Worm (Caenorhabditis elegans) whole organism, L3 larva: ENCODE data around the gene F10C2.3.

Experiments
- R02D3.7 ChIP-seq: fragments of 150-350 bp; optimal IDR thresholded peaks from 2 replicates; lab custom pipeline; 2014; ENCODE audit warnings: missing biosample characterization, missing genetic modification characterization
- ZK546.5 ChIP-seq: sonication (generic microtip); optimal IDR thresholded peaks from 2 replicates; lab custom pipeline; 2017; ENCODE audit warnings: missing biosample characterization, missing genetic modification characterization
- aly-2 ChIP-seq: fragments of 150-350 bp; optimal IDR thresholded peaks from 2 replicates; lab custom pipeline; 2014; ENCODE audit warnings: missing biosample characterization, missing genetic modification characterization
- ama-1 ChIP-seq: fragments of 150-350 bp; optimal IDR thresholded peaks from 2 replicates; lab custom pipeline; 2018
- ceh-16 ChIP-seq: sonication (generic microtip); optimal IDR thresholded peaks from 2 replicates; lab custom pipeline; 2017; ENCODE audit warnings: missing biosample characterization, missing genetic modification characterization
- ceh-28 ChIP-seq: fragments of 150-350 bp; optimal IDR thresholded peaks from 2 replicates; lab custom pipeline; 2014; ENCODE audit warnings: missing biosample characterization, missing genetic modification reagents, missing genetic modification characterization
- ceh-82 ChIP-seq: fragments of 150-350 bp; optimal IDR thresholded peaks from 2 replicates; lab custom pipeline; 2014; ENCODE audit warnings: missing biosample characterization, missing genetic modification characterization
- ceh-9 ChIP-seq: sonication (generic microtip); optimal IDR thresholded peaks from 2 replicates; lab custom pipeline; 2018; ENCODE audit warnings: missing biosample characterization, missing genetic modification characterization
- daf-12 ChIP-seq: fragments of 150-350 bp; optimal IDR thresholded peaks from 2 replicates; lab custom pipeline; 2014; ENCODE audit warnings: missing biosample characterization, missing genetic modification reagents, missing genetic modification characterization
- egl-27 ChIP-seq: sonication (generic microtip); optimal IDR thresholded peaks from 4 replicates; lab custom pipeline; 2017; ENCODE audit warnings: missing biosample characterization, missing genetic modification reagents, missing genetic modification characterization
- egl-5 ChIP-seq: fragments of 150-350 bp; optimal IDR thresholded peaks from 2 replicates; lab custom pipeline; 2017; ENCODE audit warnings: missing biosample characterization, missing genetic modification reagents, missing genetic modification characterization, inconsistent platforms
- elt-1 ChIP-seq: fragments of 150-350 bp; optimal IDR thresholded peaks from 2 replicates; lab custom pipeline; 2014; ENCODE audit warnings: missing biosample characterization, missing genetic modification characterization
- elt-2 ChIP-seq: sonication (generic microtip); optimal IDR thresholded peaks from 2 replicates; lab custom pipeline; 2016; ENCODE audit warnings: missing genetic modification reagents, mild to moderate bottlenecking, missing genetic modification characterization, missing compliant biosample characterization
- elt-3 ChIP-seq, 3 experiments: fragments of 150-350 bp in 1 of 3; sonication (generic microtip) in 2 of 3; optimal IDR thresholded peaks; 2 replicates in 2 of 3; 4 replicates in 1 of 3; lab custom pipeline; 2014 to 2017; ENCODE audit warnings: missing biosample characterization in 3 of 3, missing genetic modification characterization in 3 of 3
- eor-1 ChIP-seq, 2 experiments: fragments of 150-350 bp; optimal IDR thresholded peaks; 2 replicates each; lab custom pipeline; 2014 to 2018; ENCODE audit warnings: missing biosample characterization in 2 of 2, missing genetic modification characterization in 2 of 2
- fkh-10 ChIP-seq: sonication (generic microtip); optimal IDR thresholded peaks from 2 replicates; lab custom pipeline; 2017; ENCODE audit warnings: missing biosample characterization, missing genetic modification reagents, missing genetic modification characterization
- fkh-2 ChIP-seq: fragments of 150-350 bp; optimal IDR thresholded peaks from 2 replicates; lab custom pipeline; 2014; ENCODE audit warnings: missing biosample characterization, missing genetic modification reagents, missing genetic modification characterization
- fos-1 ChIP-seq: fragments of 150-350 bp; optimal IDR thresholded peaks from 2 replicates; lab custom pipeline; 2014; ENCODE audit warnings: missing biosample characterization, missing genetic modification characterization
- hmg-11 ChIP-seq: sonication (generic microtip); optimal IDR thresholded peaks from 2 replicates; lab custom pipeline; 2016; ENCODE audit warnings: missing genetic modification characterization, missing compliant biosample characterization
- jun-1 ChIP-seq: fragments of 150-350 bp; optimal IDR thresholded peaks from 2 replicates; lab custom pipeline; 2014; ENCODE audit warnings: missing biosample characterization, missing genetic modification reagents, missing genetic modification characterization
- lin-15B ChIP-seq: fragments of 150-350 bp; optimal IDR thresholded peaks from 2 replicates; lab custom pipeline; 2014; ENCODE audit warnings: missing biosample characterization, missing genetic modification characterization
- lin-39 ChIP-seq: fragments of 150-350 bp; optimal IDR thresholded peaks from 2 replicates; lab custom pipeline; 2018; ENCODE audit warnings: missing biosample characterization, missing genetic modification reagents, missing genetic modification characterization
- lsy-12 ChIP-seq: sonication (generic microtip); optimal IDR thresholded peaks from 2 replicates; lab custom pipeline; 2016; ENCODE audit warnings: mild to moderate bottlenecking, missing genetic modification characterization, missing compliant biosample characterization
- mdl-1 ChIP-seq: fragments of 150-350 bp; optimal IDR thresholded peaks from 2 replicates; lab custom pipeline; 2014; ENCODE audit warnings: missing biosample characterization, missing genetic modification characterization
- mml-1 ChIP-seq: fragments of 150-350 bp; sonication (generic microtip); optimal IDR thresholded peaks from 3 replicates; lab custom pipeline; 2014; ENCODE audit warnings: missing biosample characterization, missing genetic modification characterization
- nfya-1 ChIP-seq: sonication (generic microtip); optimal IDR thresholded peaks from 2 replicates; lab custom pipeline; 2017; ENCODE audit warnings: missing genetic modification characterization, mild to moderate bottlenecking, missing compliant biosample characterization, antibody characterized with exemption, moderate library complexity; ENCODE audit not compliant: insufficient read depth
- nhr-11 ChIP-seq: fragments of 150-350 bp; optimal IDR thresholded peaks from 2 replicates; lab custom pipeline; 2014; ENCODE audit warnings: missing biosample characterization, missing genetic modification characterization
- nhr-12 ChIP-seq: fragments of 150-350 bp; optimal IDR thresholded peaks from 2 replicates; lab custom pipeline; 2014; ENCODE audit warnings: missing biosample characterization, missing genetic modification characterization
- nhr-23 ChIP-seq: fragments of 150-350 bp; optimal IDR thresholded peaks from 2 replicates; lab custom pipeline; 2014; ENCODE audit warnings: missing biosample characterization, missing genetic modification reagents, missing genetic modification characterization
- nhr-237 ChIP-seq: fragments of 150-350 bp; optimal IDR thresholded peaks from 2 replicates; lab custom pipeline; 2014; ENCODE audit warnings: missing biosample characterization, missing genetic modification characterization
- nhr-25 ChIP-seq: sonication (generic microtip); optimal IDR thresholded peaks from 2 replicates; lab custom pipeline; 2017; ENCODE audit warnings: missing biosample characterization, missing genetic modification characterization
- nhr-28 ChIP-seq: fragments of 150-350 bp; optimal IDR thresholded peaks from 2 replicates; lab custom pipeline; 2014; ENCODE audit warnings: missing biosample characterization, missing genetic modification characterization
- nhr-43 ChIP-seq: sonication (generic microtip); optimal IDR thresholded peaks from 2 replicates; lab custom pipeline; 2016; ENCODE audit warnings: mild to moderate bottlenecking, missing genetic modification characterization, missing compliant biosample characterization; ENCODE audit not compliant: poor library complexity, severe bottlenecking
- nhr-67 ChIP-seq: fragments of 150-350 bp; optimal IDR thresholded peaks from 2 replicates; lab custom pipeline; 2014; ENCODE audit warnings: missing biosample characterization, missing genetic modification characterization
- nhr-76 ChIP-seq: fragments of 150-350 bp; sonication (generic microtip); optimal IDR thresholded peaks from 5 replicates; lab custom pipeline; 2014; ENCODE audit warnings: missing biosample characterization, missing genetic modification characterization
- nhr-77 ChIP-seq: fragments of 150-350 bp; optimal IDR thresholded peaks from 2 replicates; lab custom pipeline; 2014; ENCODE audit warnings: missing biosample characterization, missing genetic modification characterization
- pha-4 ChIP-seq: fragments of 150-350 bp; optimal IDR thresholded peaks from 2 replicates; lab custom pipeline; 2014; ENCODE audit warnings: missing biosample characterization, missing genetic modification reagents, missing genetic modification characterization
- pqm-1 ChIP-seq: fragments of 150-350 bp; optimal IDR thresholded peaks from 2 replicates; lab custom pipeline; 2017; ENCODE audit warnings: missing biosample characterization, missing genetic modification characterization, inconsistent platforms
- sea-2 ChIP-seq: fragments of 150-350 bp; sonication (generic microtip); optimal IDR thresholded peaks from 4 replicates; lab custom pipeline; 2014; ENCODE audit warnings: missing biosample characterization, missing genetic modification reagents, missing genetic modification characterization
- skn-1 ChIP-seq: fragments of 150-350 bp; optimal IDR thresholded peaks from 2 replicates; lab custom pipeline; 2014; ENCODE audit warnings: missing biosample characterization, missing genetic modification characterization
- snpc-4 ChIP-seq: fragments of 150-350 bp; optimal IDR thresholded peaks from 2 replicates; lab custom pipeline; 2014; ENCODE audit warnings: missing biosample characterization, missing genetic modification characterization
- tbx-2 ChIP-seq: sonication (generic microtip); optimal IDR thresholded peaks from 2 replicates; lab custom pipeline; 2016; ENCODE audit warnings: mild to moderate bottlenecking, missing genetic modification characterization, missing compliant biosample characterization
- unc-39 ChIP-seq: sonication (generic microtip); optimal IDR thresholded peaks from 4 replicates; lab custom pipeline; 2017; ENCODE audit warnings: missing biosample characterization, missing genetic modification characterization
- unc-62 ChIP-seq: fragments of 150-350 bp; sonication (generic microtip); optimal IDR thresholded peaks from 4 replicates; lab custom pipeline; 2014; ENCODE audit warnings: missing biosample characterization, missing genetic modification reagents, missing genetic modification characterization
- zag-1 ChIP-seq: fragments of 150-350 bp; optimal IDR thresholded peaks from 2 replicates; lab custom pipeline; 2014; ENCODE audit warnings: missing biosample characterization, missing genetic modification characterization
- ztf-11 ChIP-seq: fragments of 150-350 bp; optimal IDR thresholded peaks from 2 replicates; lab custom pipeline; 2014; ENCODE audit warnings: missing biosample characterization, missing genetic modification characterization
- ztf-4 ChIP-seq: fragments of 150-350 bp; optimal IDR thresholded peaks from 2 replicates; lab custom pipeline; 2014; ENCODE audit warnings: missing biosample characterization, missing genetic modification characterization

The F10C2.3 gene

DNA sequence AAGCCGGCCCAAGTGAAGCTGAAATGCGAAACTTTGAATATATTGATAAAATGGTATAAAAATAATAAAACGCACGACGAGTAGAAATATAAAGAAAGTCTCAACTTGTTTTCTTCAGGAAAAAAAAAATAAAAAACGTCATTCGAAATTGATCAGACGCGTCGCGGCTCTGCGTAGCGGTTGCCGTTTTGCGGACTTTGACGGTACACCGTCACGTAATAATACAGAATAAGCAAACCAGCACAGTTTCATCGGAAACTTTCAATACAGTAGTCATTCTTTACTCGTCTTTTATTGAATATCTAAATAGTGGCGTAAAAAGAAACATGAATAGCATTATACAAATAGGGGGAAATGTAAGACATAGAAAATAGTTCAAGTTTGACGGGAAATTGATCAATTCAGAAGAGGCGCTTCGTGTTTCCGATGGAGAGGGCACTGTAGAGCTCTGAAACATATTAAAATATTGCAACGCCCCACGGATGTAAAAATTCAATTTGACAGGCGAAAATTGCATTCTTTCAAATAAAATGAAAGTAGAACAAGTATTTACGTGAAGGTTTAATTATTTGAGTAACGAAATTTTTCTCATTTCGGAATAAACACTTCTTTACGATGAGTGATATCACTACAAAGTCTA, 26.3 kb upstream of the F10C2.3 start, which contains the start of the genes cyl-1 and C52E4.7:
cyl-1 (minus strand) TSS at position 18 of the 640 bp plus-strand sequence.
C52E4.7 (plus strand) TSS at position 590 of the 640 bp plus-strand sequence.
- TF ChIP-seq nhr-77 (tag; lab: Kevin White, UChicago) = no peak
- no peak for TF ChIP-seq nhr-11 (tag; lab: Kevin White, UChicago)
- no peak for TF ChIP-seq elt-1
- TF ChIP-seq lsy-12 (tag; lab: Kevin White, UChicago) = no peak
- no peak for TF ChIP-seq eor-1 (tag; optimal IDR thresholded peaks at IDR 0.05; lab: Kevin White, UChicago)
- TF ChIP-seq ZK546.5 (tag; lab: Kevin White, UChicago) = no peak
- peak; percentile 67 for TF ChIP-seq lin-15B (tag; lab: Kevin White, UChicago)
- no peak for TF ChIP-seq ceh-16 (tag; lab: Kevin White, UChicago)
- no peak for TF ChIP-seq ama-1 (lab: Kevin White, UChicago)
- TF ChIP-seq nhr-237 (tag; lab: Kevin White, UChicago) = no peak
- TF ChIP-seq nhr-28 (tag; lab: Kevin White, UChicago) = no peak
- no peak for TF ChIP-seq unc-62 (GFP tag; lab: Kevin White, UChicago)
- no peak for TF ChIP-seq ceh-9 (tag; lab: Kevin White, UChicago)
- peak; percentile 77 for TF ChIP-seq pha-4 (tag; lab: Kevin White, UChicago)
- TF ChIP-seq elt-3 (tag; optimal IDR thresholded peaks at IDR 0.05; lab: Kevin White, UChicago) = no peak
- TF ChIP-seq ceh-82 = no peak
- TF ChIP-seq tbx-2 (tag; lab: Kevin White, UChicago) = no peak
- TF ChIP-seq nhr-12 (tag; lab: Kevin White, UChicago) = no peak
- TF ChIP-seq daf-12 (tag; lab: Kevin White, UChicago) = no peak
- no peak for TF ChIP-seq egl-5
- no peak for TF ChIP-seq ceh-28
- TF ChIP-seq fkh-2 (tag; lab: Kevin White, UChicago) = no peak
- no peak for TF ChIP-seq sea-2 (GFP tag; lab: Kevin White, UChicago)
- no peak for TF ChIP-seq fos-1 (tag; lab: Kevin White, UChicago)
- no peak for TF ChIP-seq skn-1 (tag; lab: Kevin White, UChicago)
- peak; percentile 46 for TF ChIP-seq hmg-11
- TF ChIP-seq snpc-4 (tag; lab: Kevin White, UChicago) = peak; percentile 73
- TF ChIP-seq pqm-1 (tag; lab: Kevin White, UChicago) = peak; percentile 36
- TF ChIP-seq elt-2 (tag; lab: Kevin White, UChicago) = peak; percentile 37
- no peak for TF ChIP-seq lin-39 (tag; lab: Kevin White, UChicago)
- no peak for TF ChIP-seq jun-1 (tag; lab: Kevin White, UChicago)
- no peak for TF ChIP-seq aly-2 (tag; lab: Kevin White, UChicago)
- no peak for TF ChIP-seq egl-27 (tag; lab: Kevin White, UChicago)
- no peak for TF ChIP-seq ztf-11 (tag; lab: Kevin White, UChicago)
- no peak for TF ChIP-seq R02D3.7 (tag; lab: Kevin White, UChicago)
- no peak for TF ChIP-seq zag-1 (tag; lab: Kevin White, UChicago)
- no peak for TF ChIP-seq ztf-4 (tag; lab: Kevin White, UChicago)
- peak; percentile 77 for TF ChIP-seq nfya-1 (tag; lab: Kevin White, UChicago)
- TF ChIP-seq fkh-10 = no peak
- no peak for TF ChIP-seq nhr-25 (tag; lab: Kevin White, UChicago)
- TF ChIP-seq nhr-67 (tag; lab: Kevin White, UChicago) = no peak
- TF ChIP-seq mml-1 (tag; lab: Kevin White, UChicago) = no peak
- TF ChIP-seq nhr-43 (tag; lab: Kevin White, UChicago) = no peak
- no peak for TF ChIP-seq unc-39 (tag; lab: Kevin White, UChicago)
- TF ChIP-seq nhr-23 = peak; percentile 47
- TF ChIP-seq mdl-1 (tag; lab: Kevin White, UChicago) = no peak
- TF ChIP-seq nhr-76 (tag; lab: Kevin White, UChicago) = no peak
